Worm (Caenorhabditis elegans): ENCODE measurements around the gene apl-1.

DNA sequence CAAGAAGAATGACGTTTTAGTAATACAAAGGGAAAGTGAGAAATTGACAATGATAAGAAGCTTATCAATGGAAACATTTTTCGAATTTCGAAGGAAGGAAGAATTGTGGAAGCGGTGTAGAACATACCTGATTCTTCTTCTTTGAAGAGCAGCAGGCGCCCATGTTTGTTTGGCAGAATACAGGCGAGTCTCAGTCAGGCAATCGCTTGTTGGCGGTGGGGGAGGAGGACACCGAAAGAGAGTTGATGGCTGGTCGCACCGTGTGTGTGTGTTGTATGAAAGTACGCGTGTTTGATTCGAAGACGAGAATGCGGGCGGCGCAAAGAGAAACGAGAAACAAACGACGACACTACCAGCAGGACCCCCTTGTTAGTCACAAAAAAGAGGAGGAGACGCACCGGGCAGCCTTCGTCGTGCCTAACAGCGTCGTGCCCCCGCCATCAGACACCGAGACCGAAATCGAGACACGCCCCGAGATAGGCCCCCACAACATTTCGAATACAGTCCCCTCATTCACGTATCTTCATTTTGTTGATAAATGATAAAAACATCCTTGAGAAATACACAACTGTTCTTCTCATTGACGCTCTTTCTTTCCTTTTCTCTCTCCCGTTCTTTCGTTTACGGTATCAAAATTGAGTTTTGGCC, 38.8 kb downstream of the apl-1 start, which contains the start of gene cal-5:
- TF ChIP-seq sdc-2 (tag; optimal IDR thresholded peaks at IDR 0.05) (peak; percentile 42), npax-4 (tag; optimal IDR thresholded peaks at IDR 0.05) (no peak), pat-9 (tag; optimal IDR thresholded peaks at IDR 0.05) (no peak), nhr-232 (tag; optimal IDR thresholded peaks at IDR 0.05) (no peak), rnt-1 (tag; optimal IDR thresholded peaks at IDR 0.05) (no peak), unc-55 (GFP tag; optimal IDR thresholded peaks at IDR 0.05) (no peak), hlh-30 (tag; optimal IDR thresholded peaks at IDR 0.05; ENCODE audit: insufficient read depth) (no peak)

Data from whole organism, late embryonic.